Fruit fly (Drosophila melanogaster) whole organism, pupa: ENCODE results near the gene Nepl18.

Experiments used
- CG10348 ChIP-seq: fragments of 200-800 bp; sonication (Bioruptor generic); IDR thresholded peaks from 2 replicates; pipeline ENCODE4 v1.3.6; 2022; ENCODE audit warnings: missing biosample characterization, missing genetic modification characterization
- CG12605 ChIP-seq: fragments of 200-800 bp; sonication (Bioruptor generic); IDR thresholded peaks from 2 replicates; pipeline ENCODE4 v1.3.6; 2022; ENCODE audit warnings: missing biosample characterization, missing genetic modification characterization
- CG13204 ChIP-seq: fragments of 200-800 bp; sonication (Bioruptor generic); optimal IDR thresholded peaks from 2 replicates; lab custom pipeline; 2018; ENCODE audit warnings: missing biosample characterization, mild to moderate bottlenecking, missing genetic modification characterization, moderate library complexity
- CG14655 ChIP-seq: fragments of 200-800 bp; sonication (Bioruptor generic); optimal IDR thresholded peaks from 3 replicates; lab custom pipeline; 2017; ENCODE audit warnings: mild to moderate bottlenecking, missing biosample characterization, missing genetic modification reagents, missing genetic modification characterization
- CG15710 ChIP-seq: fragments of 200-800 bp; sonication (Bioruptor generic); optimal IDR thresholded peaks from 2 replicates; lab custom pipeline; 2018; ENCODE audit warnings: missing biosample characterization, mild to moderate bottlenecking, missing genetic modification characterization, moderate library complexity
- CG17806 ChIP-seq: fragments of 200-800 bp; sonication (Bioruptor generic); optimal IDR thresholded peaks from 2 replicates; lab custom pipeline; 2018; ENCODE audit warnings: missing biosample characterization, mild to moderate bottlenecking, missing genetic modification characterization, moderate library complexity
- CG32121 ChIP-seq: fragments of 200-800 bp; sonication (Bioruptor generic); IDR thresholded peaks from 2 replicates; pipeline ENCODE4 v1.3.6; 2022; ENCODE audit warnings: missing biosample characterization, missing genetic modification characterization
- CG34367 ChIP-seq: fragments of 200-800 bp; sonication (Bioruptor generic); optimal IDR thresholded peaks from 2 replicates; lab custom pipeline; 2018; ENCODE audit warnings: missing biosample characterization, mild to moderate bottlenecking, missing genetic modification characterization
- CG4496 ChIP-seq: fragments of 200-800 bp; sonication (Bioruptor generic); IDR thresholded peaks from 3 replicates; pipeline ENCODE4 v1.3.6; 2022; ENCODE audit warnings: missing biosample characterization, missing genetic modification characterization
- CG8159 ChIP-seq: fragments of 200-800 bp; sonication (Bioruptor generic); optimal IDR thresholded peaks from 3 replicates; lab custom pipeline; 2018; ENCODE audit warnings: missing biosample characterization, mild to moderate bottlenecking, missing genetic modification characterization, moderate library complexity
- CG8301 ChIP-seq: fragments of 200-800 bp; sonication (Bioruptor generic); optimal IDR thresholded peaks from 2 replicates; lab custom pipeline; 2018; ENCODE audit warnings: missing biosample characterization, mild to moderate bottlenecking, missing genetic modification characterization
- CG9948 ChIP-seq: fragments of 200-800 bp; sonication (Bioruptor generic); optimal IDR thresholded peaks from 2 replicates; lab custom pipeline; 2018; ENCODE audit warnings: missing biosample characterization, mild to moderate bottlenecking, missing genetic modification characterization, moderate library complexity
- D1 ChIP-seq: fragments of 200-800 bp; sonication (Bioruptor generic); optimal IDR thresholded peaks from 2 replicates; lab custom pipeline; 2018; ENCODE audit warnings: missing biosample characterization, mild to moderate bottlenecking, missing genetic modification characterization, moderate library complexity
- EcR ChIP-seq: fragments of 200-800 bp; sonication (Bioruptor generic); optimal IDR thresholded peaks from 3 replicates; lab custom pipeline; 2019; ENCODE audit warnings: missing biosample characterization, missing genetic modification characterization, mild to moderate bottlenecking, moderate library complexity, missing genetic modification reagents
- Ets98B ChIP-seq: fragments of 200-800 bp; sonication (Bioruptor generic); IDR thresholded peaks from 2 replicates; pipeline ENCODE4 v1.3.6; 2022; ENCODE audit warnings: missing biosample characterization, missing genetic modification characterization
- Pif1A ChIP-seq: fragments of 200-800 bp; sonication (Bioruptor generic); optimal IDR thresholded peaks from 3 replicates; lab custom pipeline; 2016; ENCODE audit warnings: missing biosample characterization, missing genetic modification characterization
- Pif1B ChIP-seq: fragments of 200-800 bp; sonication (Bioruptor generic); optimal IDR thresholded peaks from 3 replicates; lab custom pipeline; 2016; ENCODE audit warnings: missing biosample characterization, missing genetic modification characterization
- Snoo ChIP-seq: fragments of 200-800 bp; sonication (Bioruptor generic); optimal IDR thresholded peaks from 3 replicates; lab custom pipeline; 2017; ENCODE audit warnings: missing biosample characterization, mild to moderate bottlenecking, missing genetic modification characterization, inconsistent platforms
- fd96Ca ChIP-seq: fragments of 200-800 bp; sonication (Bioruptor generic); IDR thresholded peaks from 3 replicates; pipeline ENCODE4 v1.3.6; 2022; ENCODE audit warnings: missing biosample characterization, missing genetic modification characterization
- gl ChIP-seq: fragments of 200-800 bp; sonication (Bioruptor generic); optimal IDR thresholded peaks from 2 replicates; lab custom pipeline; 2018; ENCODE audit warnings: missing biosample characterization, mild to moderate bottlenecking, missing genetic modification characterization
- rn ChIP-seq: fragments of 200-800 bp; sonication (Bioruptor generic); IDR thresholded peaks from 2 replicates; pipeline ENCODE4 v1.3.6; 2022; ENCODE audit warnings: missing biosample characterization, missing genetic modification characterization

Gene Nepl18

DNA sequence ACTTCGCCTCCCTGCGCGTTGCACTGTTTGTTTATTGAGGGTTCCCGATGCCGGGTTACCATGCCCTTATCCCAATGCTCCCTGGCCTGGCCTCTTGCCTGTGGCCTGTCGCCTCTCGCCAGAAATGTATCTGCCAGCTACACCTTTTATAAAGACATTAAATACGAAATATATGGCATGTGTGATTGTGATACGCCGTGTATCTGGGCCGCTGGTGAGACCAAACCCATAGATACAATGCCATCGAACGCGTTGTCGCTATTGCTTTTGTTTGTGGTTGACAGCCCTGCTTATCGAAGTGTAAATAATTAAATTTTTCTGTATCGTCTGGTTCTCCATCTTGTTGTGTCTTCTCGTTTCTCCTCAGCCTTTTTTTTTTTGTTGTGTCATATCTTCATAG lies 14.8 kb upstream of the Nepl18 start:
- peak; percentile 42 for TF ChIP-seq EcR
- no peak for TF ChIP-seq Ets98B (GFP tag; lab: Robert Waterston, UW)
- TF ChIP-seq CG15710 (tag; lab: Kevin White, UChicago), result no peak
- TF ChIP-seq CG9948 (tag; lab: Kevin White, UChicago), result no peak
- TF ChIP-seq CG10348 (GFP tag; lab: Robert Waterston, UW), result no peak

DNA sequence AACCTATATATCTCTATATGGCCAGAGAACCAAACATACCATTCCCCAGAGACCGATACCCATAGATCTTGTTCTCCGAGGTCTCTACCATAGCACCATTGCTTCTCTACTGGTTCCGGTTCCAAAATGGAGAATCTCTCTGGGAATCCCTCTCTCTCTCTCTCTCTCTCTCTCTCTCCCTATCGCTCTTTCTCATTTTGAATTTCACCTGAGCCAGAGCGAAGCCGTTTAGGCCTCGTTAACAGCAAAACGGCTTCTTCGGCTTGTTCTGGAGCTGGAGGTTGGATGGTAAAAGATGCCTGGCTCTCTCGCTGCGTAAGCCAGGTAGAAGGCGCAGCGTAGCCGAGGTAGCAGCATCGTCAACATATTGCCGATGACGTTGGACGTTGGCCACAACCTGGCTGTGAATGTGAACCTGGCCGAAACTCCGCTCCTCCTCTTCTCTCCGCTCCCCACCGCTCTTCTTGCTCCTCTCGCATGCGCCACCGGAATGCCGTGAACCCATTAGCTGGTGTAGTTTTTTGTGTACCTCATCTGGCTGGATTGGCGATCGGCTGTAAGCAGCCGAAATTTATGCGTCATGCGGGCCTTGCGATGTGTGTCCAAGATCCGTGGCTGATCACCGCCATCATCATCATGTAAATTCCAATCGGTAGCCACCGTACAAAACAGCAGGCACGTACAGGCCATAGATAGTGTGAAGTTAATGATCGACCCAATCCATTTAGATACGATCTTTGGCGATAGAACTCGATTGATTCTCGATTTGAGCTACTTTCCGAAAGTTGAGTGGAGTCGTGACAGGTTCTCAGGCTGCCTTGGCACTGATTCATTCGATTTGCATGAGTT lies 13.9 kb upstream of the Nepl18 start:
- no peak for TF ChIP-seq D1 (tag; lab: Kevin White, UChicago)
- no peak for TF ChIP-seq CG9948 (tag; lab: Kevin White, UChicago)
- peak; percentile 61; the same call in 2 of the 3 replicates for TF ChIP-seq CG4496 (GFP tag; lab: Robert Waterston, UW)
- no peak for TF ChIP-seq gl (tag; lab: Kevin White, UChicago)
- peak; percentile 70 for TF ChIP-seq EcR
- peak; percentile 57 for TF ChIP-seq Pif1B (GFP tag; lab: Kevin White, UChicago)
- peak; percentile 24 for TF ChIP-seq CG13204
- no peak for TF ChIP-seq Snoo (tag; lab: Kevin White, UChicago)
- peak; percentile 48; the same call in 1 of the 2 replicates for TF ChIP-seq Ets98B (GFP tag; lab: Robert Waterston, UW)

DNA sequence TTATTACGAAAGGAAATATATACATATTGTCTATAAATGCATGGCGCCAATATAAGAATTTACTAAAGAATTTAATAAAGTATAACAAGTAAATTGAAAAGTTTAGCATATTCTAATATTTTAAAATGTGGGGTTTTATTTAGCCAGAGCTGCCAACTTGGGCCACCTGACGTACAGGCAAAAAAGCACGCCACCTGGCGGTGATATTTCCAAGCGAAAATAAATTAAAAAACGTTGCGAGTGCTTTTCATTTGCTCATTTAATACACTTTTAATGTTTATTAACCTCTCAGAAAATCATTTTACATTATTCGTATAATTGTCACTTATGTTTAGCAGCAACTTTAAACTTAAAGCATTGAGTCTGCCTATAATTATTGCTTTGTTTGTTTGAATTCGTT lies 5.1 kb upstream of the Nepl18 start:
- TF ChIP-seq gl (tag; lab: Kevin White, UChicago) (no peak), CG4496 (GFP tag; lab: Robert Waterston, UW) (no peak), CG34367 (tag; lab: Kevin White, UChicago) (no peak), CG13204 (no peak), CG32121 (GFP tag; lab: Robert Waterston, UW) (no peak), D1 (tag; lab: Kevin White, UChicago) (no peak), CG15710 (tag; lab: Kevin White, UChicago) (no peak), EcR (no peak)
- TF ChIP-seq, all 21 proteins: peak for 0

DNA sequence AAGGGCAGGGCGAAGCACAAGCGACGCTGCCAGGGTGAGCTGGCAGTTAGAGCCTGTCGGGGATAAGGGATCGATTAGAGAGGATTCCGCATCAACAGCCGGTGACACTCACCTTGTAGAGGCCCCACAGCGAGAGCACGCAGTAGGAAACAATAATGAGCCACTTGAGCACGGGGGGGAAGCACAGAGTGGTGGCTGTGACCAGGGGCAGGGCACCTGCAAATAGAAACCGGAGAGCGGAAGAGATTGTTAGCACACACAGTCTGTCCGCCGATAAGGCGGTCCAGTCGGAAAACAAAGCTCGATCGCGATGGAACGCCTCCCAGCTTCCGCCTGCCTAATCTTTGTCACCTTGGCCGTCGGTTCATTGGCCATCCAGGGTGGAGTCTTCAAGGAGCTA lies 2.8 kb upstream of the Nepl18 start, which contains the start of gene Nepl17:
Gene Nepl17, plus strand, starts transcription at position 301 of the 400 bp plus-strand sequence.
- no peak for TF ChIP-seq CG10348 (GFP tag; lab: Robert Waterston, UW)
- no peak for TF ChIP-seq gl (tag; lab: Kevin White, UChicago)
- TF ChIP-seq Pif1A (GFP tag; lab: Kevin White, UChicago), result no peak
- no peak for TF ChIP-seq CG34367 (tag; lab: Kevin White, UChicago)
- no peak for TF ChIP-seq Ets98B (GFP tag; lab: Robert Waterston, UW)

DNA sequence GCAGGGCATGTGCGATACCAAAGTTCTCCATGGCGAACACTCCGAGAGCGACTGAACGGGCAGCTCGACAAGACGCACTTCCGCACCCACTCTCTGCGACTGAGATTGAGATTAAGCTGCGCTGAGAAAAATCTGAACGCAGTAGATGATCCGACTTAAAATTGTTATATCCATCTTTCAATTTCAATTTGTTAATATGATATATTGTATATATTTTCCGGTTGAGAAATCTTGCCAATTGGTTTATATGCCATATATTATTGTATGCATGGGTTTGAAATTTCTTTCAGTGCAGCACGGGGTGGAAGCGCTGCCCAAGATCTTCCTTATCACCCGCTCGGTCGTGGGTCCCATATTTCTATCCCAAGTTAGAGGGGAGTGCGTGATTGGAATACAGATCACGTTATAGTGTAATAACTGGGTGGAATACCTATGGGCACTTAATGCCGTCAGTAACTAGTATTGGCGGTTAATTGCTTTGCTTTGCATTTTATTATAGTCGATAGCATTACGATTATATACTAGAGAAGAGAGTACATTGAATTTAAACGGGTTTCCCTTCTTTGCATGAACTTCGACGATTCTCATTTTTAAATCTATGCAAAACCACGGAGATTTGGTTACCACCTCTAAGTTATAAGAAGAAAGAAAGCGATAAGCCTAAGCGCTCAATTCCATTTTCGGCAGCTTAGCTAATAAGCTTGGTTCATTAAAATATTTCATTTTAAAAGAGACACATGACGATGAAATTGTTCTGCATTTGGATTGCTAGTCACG lies 4.8 kb downstream of the Nepl18 start, which contains the start of the genes Nepl19 and Nepl20:
Gene Nepl19, minus strand, starts transcription at position 57 of the 777 bp plus-strand sequence.
Gene Nepl20, plus strand, starts transcription at position 727 of the 777 bp plus-strand sequence.
- TF ChIP-seq CG17806 (tag; lab: Kevin White, UChicago) (peak; percentile 89), D1 (tag; lab: Kevin White, UChicago) (no peak), CG12605 (GFP tag; lab: Robert Waterston, UW) (peak; percentile 91), CG9948 (tag; lab: Kevin White, UChicago) (peak; percentile 85), CG14655 (GFP tag; lab: Kevin White, UChicago) (peak; percentile 91), EcR (peak; percentile 77), CG13204 (peak; percentile 65), CG34367 (tag; lab: Kevin White, UChicago) (peak; percentile 89), CG8159 (tag; lab: Kevin White, UChicago) (peak; percentile 92), Ets98B (GFP tag; lab: Robert Waterston, UW) (peak; percentile 93), Snoo (tag; lab: Kevin White, UChicago) (peak; percentile 85), rn (GFP tag; lab: Robert Waterston, UW) (peak; percentile 79), Pif1A (GFP tag; lab: Kevin White, UChicago) (peak; percentile 85), fd96Ca (GFP tag; lab: Robert Waterston, UW) (peak; percentile 92), CG8301 (tag; lab: Kevin White, UChicago) (peak; percentile 90), CG10348 (GFP tag; lab: Robert Waterston, UW) (peak; percentile 65), CG15710 (tag; lab: Kevin White, UChicago) (peak; percentile 89), Pif1B (GFP tag; lab: Kevin White, UChicago) (peak; percentile 84), CG32121 (GFP tag; lab: Robert Waterston, UW) (peak; percentile 94), CG4496 (GFP tag; lab: Robert Waterston, UW) (peak; percentile 95), gl (tag; lab: Kevin White, UChicago) (peak; percentile 80)
